Fruit fly (Drosophila melanogaster) whole organism, wandering third instar larva: ENCODE measurements around the gene CG14535.

ENCODE experiments used
- CG32264 ChIP-seq: fragments of 200-800 bp; sonication (Bioruptor generic); optimal IDR thresholded peaks from 2 replicates; lab custom pipeline; 2016; ENCODE audit warnings: missing biosample characterization, missing genetic modification characterization
- CG9705 ChIP-seq: fragments of 200-800 bp; sonication (Bioruptor generic); optimal IDR thresholded peaks from 2 replicates; lab custom pipeline; 2018; ENCODE audit warnings: missing biosample characterization, mild to moderate bottlenecking, missing genetic modification characterization
- CrebA ChIP-seq: fragments of 200-800 bp; sonication (Bioruptor generic); optimal IDR thresholded peaks from 2 replicates; lab custom pipeline; 2016; ENCODE audit warnings: missing biosample characterization, mild to moderate bottlenecking, missing genetic modification characterization, borderline replicate concordance
- Dif ChIP-seq: fragments of 200-275, 200-300 bp; sonication (Bioruptor generic); optimal IDR thresholded peaks from 2 replicates; lab custom pipeline; 2018; ENCODE audit warnings: missing biosample characterization, missing genetic modification characterization; ENCODE audit not compliant: partially characterized antibody
- GATAd ChIP-seq: sonication (Bioruptor generic); optimal IDR thresholded peaks from 2 replicates; lab custom pipeline; 2016; ENCODE audit warnings: missing biosample characterization, missing genetic modification characterization
- HLH106 ChIP-seq: fragments of 200-800 bp; optimal IDR thresholded peaks from 3 replicates; lab custom pipeline; 2019; ENCODE audit warnings: missing biosample characterization, mild to moderate bottlenecking, missing genetic modification characterization, moderate library complexity
- Hnf4 ChIP-seq: fragments of 200-800 bp; sonication (Bioruptor generic); optimal IDR thresholded peaks from 2 replicates; lab custom pipeline; 2016; ENCODE audit warnings: missing biosample characterization, mild to moderate bottlenecking, missing genetic modification characterization
- Hr78 ChIP-seq: fragments of >200 bp; optimal IDR thresholded peaks from 2 replicates; lab custom pipeline; 2017; ENCODE audit warnings: missing biosample characterization, missing genetic modification characterization
- Hr83 ChIP-seq: fragments of 200-300 bp; sonication (Bioruptor generic); optimal IDR thresholded peaks from 2 replicates; lab custom pipeline; 2016; ENCODE audit warnings: missing biosample characterization, mild to moderate bottlenecking, missing genetic modification characterization, moderate library complexity; ENCODE audit not compliant: poor library complexity, severe bottlenecking
- Jra ChIP-seq: sonication (Bioruptor generic); optimal IDR thresholded peaks from 2 replicates; lab custom pipeline; 2016; ENCODE audit warnings: missing biosample characterization, missing genetic modification characterization
- Mio ChIP-seq: sonication (Bioruptor generic); optimal IDR thresholded peaks from 2 replicates; lab custom pipeline; 2016; ENCODE audit warnings: missing biosample characterization, missing genetic modification characterization
- Myc ChIP-seq: fragments of >200 bp; optimal IDR thresholded peaks from 2 replicates; lab custom pipeline; 2017
- OdsH ChIP-seq: fragments of 200-800 bp; sonication (Bioruptor generic); optimal IDR thresholded peaks from 2 replicates; lab custom pipeline; 2016; ENCODE audit warnings: missing biosample characterization, mild to moderate bottlenecking, missing genetic modification characterization
- Rel ChIP-seq, 2 experiments: fragments of 200-800 bp; sonication (Bioruptor generic) in 1 of 2; optimal IDR thresholded peaks; 2 replicates in 1 of 2; 3 replicates in 1 of 2; lab custom pipeline; 2016 to 2019; ENCODE audit warnings: mild to moderate bottlenecking in 2 of 2, missing biosample characterization in 2 of 2, missing genetic modification characterization in 2 of 2, moderate library complexity in 1 of 2
- Sp1 ChIP-seq: fragments of 200-800 bp; sonication (Bioruptor generic); optimal IDR thresholded peaks from 3 replicates; lab custom pipeline; 2019; ENCODE audit warnings: missing biosample characterization, mild to moderate bottlenecking, missing genetic modification characterization, moderate library complexity
- br ChIP-seq: fragments of 200-800 bp; sonication (Bioruptor generic); optimal IDR thresholded peaks from 2 replicates; lab custom pipeline; 2016; ENCODE audit warnings: missing biosample characterization, missing genetic modification characterization
- brk ChIP-seq: fragments of 200-800 bp; sonication (Bioruptor generic); optimal IDR thresholded peaks from 2 replicates; lab custom pipeline; 2016; ENCODE audit warnings: missing biosample characterization, mild to moderate bottlenecking, missing genetic modification characterization
- dl ChIP-seq, 2 experiments: fragments of 175-275, 200-275 bp in 1 of 2; fragments of 200-275 bp in 1 of 2; sonication (Bioruptor generic); optimal IDR thresholded peaks; lab custom pipeline; 2018; ENCODE audit warnings: mild to moderate bottlenecking in 2 of 2, missing biosample characterization in 2 of 2, missing genetic modification characterization in 2 of 2, moderate library complexity in 2 of 2; ENCODE audit not compliant: partially characterized antibody in 2 of 2, insufficient read depth in 1 of 2
- dmrt93B ChIP-seq: fragments of 200-800 bp; sonication (Bioruptor generic); optimal IDR thresholded peaks from 2 replicates; lab custom pipeline; 2018; ENCODE audit warnings: missing biosample characterization, mild to moderate bottlenecking, missing genetic modification characterization
- dsf ChIP-seq: sonication (Bioruptor generic); optimal IDR thresholded peaks from 2 replicates; lab custom pipeline; 2016; ENCODE audit warnings: missing biosample characterization, missing genetic modification characterization, borderline replicate concordance
- ey ChIP-seq: fragments of 200-800 bp; sonication (Bioruptor generic); optimal IDR thresholded peaks from 2 replicates; lab custom pipeline; 2016; ENCODE audit warnings: missing biosample characterization, missing genetic modification characterization
- foxo ChIP-seq, 2 experiments: fragments of 200-800 bp; sonication (Bioruptor generic); optimal IDR thresholded peaks; 2 replicates in 1 of 2; 3 replicates in 1 of 2; lab custom pipeline; 2016 to 2017; ENCODE audit warnings: missing biosample characterization in 2 of 2, missing genetic modification characterization in 2 of 2
- h ChIP-seq: fragments of 200-800 bp; sonication (Bioruptor generic); optimal IDR thresholded peaks from 3 replicates; lab custom pipeline; 2016; ENCODE audit warnings: missing biosample characterization, mild to moderate bottlenecking, missing genetic modification characterization
- jim ChIP-seq: fragments of 175-275, 200-325 bp; sonication (Bioruptor generic); optimal IDR thresholded peaks from 2 replicates; lab custom pipeline; 2016; ENCODE audit warnings: missing biosample characterization, mild to moderate bottlenecking, missing genetic modification characterization
- lola ChIP-seq: fragments of >200 bp; optimal IDR thresholded peaks from 2 replicates; lab custom pipeline; 2017; ENCODE audit warnings: missing biosample characterization, missing genetic modification characterization
- pan ChIP-seq: fragments of >200 bp; optimal IDR thresholded peaks from 2 replicates; lab custom pipeline; 2017
- psq ChIP-seq: fragments of 200-800 bp; sonication (Bioruptor generic); optimal IDR thresholded peaks from 3 replicates; lab custom pipeline; 2017; ENCODE audit warnings: missing biosample characterization, mild to moderate bottlenecking, missing genetic modification characterization, moderate library complexity
- rgr ChIP-seq: fragments of 200-800 bp; sonication (Bioruptor generic); optimal IDR thresholded peaks from 3 replicates; lab custom pipeline; 2016; ENCODE audit warnings: missing biosample characterization, mild to moderate bottlenecking, missing genetic modification characterization
- sage ChIP-seq: fragments of 200-800 bp; sonication (Bioruptor generic); optimal IDR thresholded peaks from 2 replicates; lab custom pipeline; 2016; ENCODE audit warnings: missing biosample characterization, mild to moderate bottlenecking, missing genetic modification characterization
- sv ChIP-seq: fragments of 200-800 bp; sonication (Bioruptor generic); optimal IDR thresholded peaks from 3 replicates; lab custom pipeline; 2016; ENCODE audit warnings: missing biosample characterization, missing genetic modification characterization
- tai ChIP-seq: sonication (Bioruptor generic); optimal IDR thresholded peaks from 2 replicates; lab custom pipeline; 2016; ENCODE audit warnings: missing biosample characterization, missing genetic modification characterization
- usp ChIP-seq: fragments of >200 bp; optimal IDR thresholded peaks from 2 replicates; lab custom pipeline; 2017; ENCODE audit warnings: missing biosample characterization, missing genetic modification characterization

Gene CG14535

DNA sequence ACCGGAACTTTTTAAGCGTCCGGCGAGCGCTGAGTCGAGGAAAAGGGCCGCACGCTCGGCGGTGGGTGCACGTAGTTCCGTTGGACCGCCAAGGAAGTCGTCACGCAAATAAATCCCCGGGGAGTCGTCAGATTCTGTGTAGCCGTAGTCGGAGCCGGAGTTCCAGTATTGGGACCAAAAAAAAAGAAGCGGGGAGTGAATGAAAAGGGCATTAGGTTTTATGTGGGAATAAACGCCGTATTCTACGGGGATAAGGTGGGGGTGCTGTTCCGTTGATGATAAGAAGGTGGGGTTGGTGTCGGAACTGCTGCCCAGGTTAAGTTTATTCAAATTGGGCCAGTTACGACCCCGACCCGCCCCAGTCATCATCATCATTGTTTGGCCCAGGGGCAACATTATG, 4.9 kb downstream of the CG14535 start:
- TF ChIP-seq lola = no peak
- TF ChIP-seq sv (GFP tag; lab: Kevin White, UChicago) = no peak
- TF ChIP-seq pan (lab: Kevin White, UChicago) = no peak
- TF ChIP-seq psq (GFP tag; lab: Kevin White, UChicago) = no peak
- TF ChIP-seq Myc (lab: Kevin White, UChicago) = no peak
- TF ChIP-seq Sp1 (GFP tag; lab: Kevin White, UChicago) = no peak
- TF ChIP-seq CrebA (GFP tag; lab: Kevin White, UChicago) = no peak
- no peak for TF ChIP-seq OdsH (GFP tag; lab: Kevin White, UChicago)
- no peak for TF ChIP-seq dmrt93B (GFP tag; lab: Kevin White, UChicago)
- TF ChIP-seq h (GFP tag; lab: Kevin White, UChicago) = no peak
- TF ChIP-seq brk (GFP tag; lab: Kevin White, UChicago) = no peak
- TF ChIP-seq tai (GFP tag; lab: Kevin White, UChicago) = no peak
- TF ChIP-seq sage (GFP tag; lab: Kevin White, UChicago) = no peak
- TF ChIP-seq CG9705 (GFP tag; lab: Kevin White, UChicago) = no peak
- TF ChIP-seq Hr83 = no peak
- TF ChIP-seq Hnf4 (GFP tag; lab: Kevin White, UChicago) = no peak
- no peak for TF ChIP-seq Hr78 (GFP tag; lab: Kevin White, UChicago)

DNA sequence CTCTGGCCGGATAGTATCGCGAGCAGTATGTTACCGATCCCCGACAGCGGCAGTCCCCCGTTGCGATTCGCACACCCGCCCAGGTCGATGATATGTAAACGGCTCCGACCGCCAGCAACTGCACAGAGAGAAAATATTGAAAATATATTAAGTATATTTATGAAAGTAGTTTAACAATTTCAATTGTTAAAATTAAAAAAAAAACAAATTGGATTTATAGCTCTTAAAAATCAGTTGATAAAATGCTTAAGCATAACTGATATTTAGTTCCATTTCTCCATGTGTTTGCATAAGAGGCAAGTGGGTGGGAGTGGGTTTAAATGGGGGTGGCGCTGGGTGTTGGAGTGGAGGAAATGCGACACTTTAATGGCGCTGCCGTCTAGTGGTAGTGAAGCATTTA, 5.8 kb downstream of the CG14535 start:
- peak in 1 of 2 experiments; percentile 1 for TF ChIP-seq foxo (GFP tag; optimal IDR thresholded peaks at IDR 0.05; lab: Kevin White, UChicago)
- no peak for TF ChIP-seq jim

DNA sequence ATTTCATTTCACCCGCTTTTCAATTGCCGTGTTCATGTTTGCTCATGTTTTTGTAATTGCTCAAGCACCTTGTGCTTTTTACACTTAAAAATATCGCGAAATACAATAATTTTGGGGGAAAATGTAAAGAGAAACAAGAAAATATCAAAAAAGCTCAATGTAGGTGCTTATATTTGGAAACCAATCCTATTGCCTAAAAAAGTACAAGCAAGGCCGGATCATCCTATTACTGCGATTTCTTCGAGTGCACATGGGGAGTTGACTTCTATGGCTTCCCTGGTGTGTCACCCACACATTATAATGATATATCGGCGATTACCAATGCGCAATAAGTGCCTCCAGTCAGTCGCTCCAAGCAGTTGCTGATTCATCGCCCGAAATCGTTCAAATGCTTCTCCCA, 14.0 kb downstream of the CG14535 start:
- TF ChIP-seq h (GFP tag; lab: Kevin White, UChicago) (peak; percentile 29), HLH106 (tag; lab: Kevin White, UChicago) (peak; percentile 17), br (peak; percentile 52), ey (GFP tag; lab: Kevin White, UChicago) (peak; percentile 42), psq (GFP tag; lab: Kevin White, UChicago) (peak; percentile 17), rgr (GFP tag; lab: Kevin White, UChicago) (peak; percentile 16), sage (GFP tag; lab: Kevin White, UChicago) (no peak), sv (GFP tag; lab: Kevin White, UChicago) (no peak), Hnf4 (GFP tag; lab: Kevin White, UChicago) (peak; percentile 9)
- TF ChIP-seq, all 38 proteins: peak for 7

DNA sequence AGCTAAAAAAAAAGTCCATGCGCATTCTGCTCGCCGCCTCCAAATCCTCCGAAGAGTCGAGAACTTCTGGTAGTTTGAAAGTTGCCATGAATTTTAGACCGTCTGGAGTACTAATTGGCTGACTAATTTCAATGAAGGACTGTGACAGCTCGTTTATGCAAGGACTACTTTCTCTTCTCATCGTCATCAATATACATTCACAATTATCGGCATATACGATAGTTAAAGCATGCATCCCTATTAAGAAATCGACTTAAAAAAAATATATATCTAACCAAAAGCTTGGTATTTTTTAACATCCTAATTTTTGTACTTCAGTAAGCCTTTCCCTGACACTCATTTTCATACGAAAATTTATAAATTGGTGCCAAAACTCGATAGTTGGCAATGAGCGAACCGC, 15.1 kb downstream of the CG14535 start, which contains the start of gene CG14537:
TSS of gene CG14537 (plus strand) at position 301 of the 400 bp plus-strand sequence.
- no peak for TF ChIP-seq Myc (lab: Kevin White, UChicago)
- no peak for TF ChIP-seq dmrt93B (GFP tag; lab: Kevin White, UChicago)
- no peak for TF ChIP-seq CG9705 (GFP tag; lab: Kevin White, UChicago)
- TF ChIP-seq Jra (GFP tag; lab: Kevin White, UChicago) = no peak
- no peak for TF ChIP-seq pan (lab: Kevin White, UChicago)
- no peak for TF ChIP-seq rgr (GFP tag; lab: Kevin White, UChicago)
- TF ChIP-seq lola = no peak
- TF ChIP-seq, all 38 proteins: peak for 0

DNA sequence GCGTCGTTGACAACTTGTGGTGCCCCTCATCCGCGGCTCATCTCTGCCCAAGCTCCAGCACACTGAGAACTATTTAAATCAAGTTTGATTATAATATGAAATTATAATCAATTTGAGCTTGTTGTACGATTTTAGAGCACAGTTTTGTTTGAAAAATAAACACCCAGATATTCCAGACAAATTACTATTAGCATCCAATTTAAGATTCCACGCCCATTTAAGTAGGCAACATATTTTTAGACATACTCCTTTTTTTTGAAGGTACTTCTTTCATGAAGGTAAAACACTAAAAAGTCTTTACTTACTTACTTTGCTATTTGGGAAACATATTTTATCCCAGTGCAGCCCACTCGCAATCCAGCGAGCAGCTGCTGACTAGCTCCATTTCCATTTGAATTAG, 17.3 kb downstream of the CG14535 start:
- TF ChIP-seq sage (GFP tag; lab: Kevin White, UChicago) (no peak), dsf (GFP tag; lab: Kevin White, UChicago) (no peak), Myc (lab: Kevin White, UChicago) (no peak), ey (GFP tag; lab: Kevin White, UChicago) (no peak), Dif (no peak), GATAd (GFP tag; lab: Kevin White, UChicago) (no peak), Hr83 (no peak), Hnf4 (GFP tag; lab: Kevin White, UChicago) (no peak), br (no peak), Rel (GFP tag; optimal IDR thresholded peaks at IDR 0.05; lab: Kevin White, UChicago) (no peak), Rel (tag; optimal IDR thresholded peaks at IDR 0.05; lab: Kevin White, UChicago) (no peak), h (GFP tag; lab: Kevin White, UChicago) (no peak), psq (GFP tag; lab: Kevin White, UChicago) (no peak), lola (no peak), tai (GFP tag; lab: Kevin White, UChicago) (no peak)

DNA sequence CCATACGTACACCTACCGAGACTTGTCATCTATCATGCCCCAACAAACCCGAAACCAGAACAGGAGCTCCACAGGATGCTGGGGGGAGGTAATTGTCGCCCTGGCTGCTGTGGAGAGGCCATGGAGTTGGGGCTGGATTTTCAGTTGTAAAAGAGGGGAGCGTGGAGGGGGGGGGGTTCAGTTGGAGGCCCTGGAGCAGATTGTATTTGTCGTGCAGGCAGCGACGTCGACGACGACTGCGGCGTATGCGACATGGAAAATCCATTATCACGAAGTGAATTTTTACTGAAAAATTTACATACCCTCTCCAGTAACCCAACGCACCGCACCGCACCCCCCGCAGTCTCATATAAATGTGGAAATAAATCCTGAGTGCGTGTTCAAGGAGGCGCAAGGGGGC, 21.6 kb downstream of the CG14535 start:
- TF ChIP-seq Jra (GFP tag; lab: Kevin White, UChicago) = no peak
- TF ChIP-seq HLH106 (tag; lab: Kevin White, UChicago) = no peak
- TF ChIP-seq dl (GFP tag; optimal IDR thresholded peaks at IDR 0.05; lab: Kevin White, UChicago; ENCODE audit: insufficient read depth in 1 of 2, partially characterized antibody in 2 of 2) = no peak
- TF ChIP-seq pan (lab: Kevin White, UChicago) = no peak
- no peak for TF ChIP-seq Hr83
- no peak for TF ChIP-seq Mio (GFP tag; lab: Kevin White, UChicago)
- TF ChIP-seq Hr78 (GFP tag; lab: Kevin White, UChicago) = no peak
- no peak for TF ChIP-seq psq (GFP tag; lab: Kevin White, UChicago)
- TF ChIP-seq CG32264 (GFP tag; lab: Kevin White, UChicago) = no peak
- no peak for TF ChIP-seq usp (GFP tag; lab: Kevin White, UChicago)
- TF ChIP-seq dmrt93B (GFP tag; lab: Kevin White, UChicago) = no peak
- TF ChIP-seq rgr (GFP tag; lab: Kevin White, UChicago) = no peak
- TF ChIP-seq sage (GFP tag; lab: Kevin White, UChicago) = no peak
- TF ChIP-seq GATAd (GFP tag; lab: Kevin White, UChicago) = no peak
